Worm (Caenorhabditis elegans) whole organism, L4 larva: ENCODE data around the gene twk-25.

ENCODE experiments used
- ceh-82 ChIP-seq: sonication (generic microtip); optimal IDR thresholded peaks from 2 replicates; lab custom pipeline; 2017; ENCODE audit warnings: missing biosample characterization, missing genetic modification characterization
- hlh-30 ChIP-seq: sonication (generic microtip); optimal IDR thresholded peaks from 2 replicates; lab custom pipeline; 2017; ENCODE audit warnings: antibody characterized with exemption, mild to moderate bottlenecking, missing genetic modification characterization, missing compliant biosample characterization; ENCODE audit not compliant: insufficient read depth
- jun-1 ChIP-seq: fragments of 150-350 bp; optimal IDR thresholded peaks from 2 replicates; lab custom pipeline; 2014; ENCODE audit warnings: missing biosample characterization, missing genetic modification reagents, missing genetic modification characterization
- lin-15B ChIP-seq: fragments of 150-350 bp; sonication (generic microtip); optimal IDR thresholded peaks from 3 replicates; lab custom pipeline; 2014; ENCODE audit warnings: missing biosample characterization, missing genetic modification characterization
- lin-39 ChIP-seq: fragments of 150-350 bp; optimal IDR thresholded peaks from 2 replicates; lab custom pipeline; 2014; ENCODE audit warnings: missing biosample characterization, missing genetic modification reagents, missing genetic modification characterization
- nhr-111 ChIP-seq: fragments of 200-800 bp; sonication (Bioruptor generic); optimal IDR thresholded peaks from 2 replicates; lab custom pipeline; 2018; ENCODE audit warnings: mild to moderate bottlenecking, missing genetic modification characterization, missing compliant biosample characterization
- nhr-237 ChIP-seq: sonication (generic microtip); optimal IDR thresholded peaks from 2 replicates; lab custom pipeline; 2017; ENCODE audit warnings: missing biosample characterization, missing genetic modification characterization
- nhr-76 ChIP-seq: fragments of 150-350 bp; optimal IDR thresholded peaks from 2 replicates; lab custom pipeline; 2014; ENCODE audit warnings: missing biosample characterization, missing genetic modification characterization
- pha-4 ChIP-seq, 2 experiments: fragments of 150-350 bp in 1 of 2; fragments of 200-800 bp in 1 of 2; sonication (Bioruptor generic) in 1 of 2; IDR thresholded peaks in 1 of 2; optimal IDR thresholded peaks in 1 of 2; 2 replicates each; pipeline versions ENCODE4 v1.3.6 to Lab custom; 2014 to 2022; ENCODE audit warnings: missing genetic modification characterization in 2 of 2, missing genetic modification reagents in 2 of 2, missing biosample characterization in 1 of 2, missing compliant biosample characterization in 1 of 2
- skn-1 ChIP-seq: fragments of 150-350 bp; optimal IDR thresholded peaks from 2 replicates; lab custom pipeline; 2014; ENCODE audit warnings: missing biosample characterization, missing genetic modification characterization
- ztf-7 ChIP-seq: fragments of 150-350 bp; optimal IDR thresholded peaks from 2 replicates; lab custom pipeline; 2014; ENCODE audit warnings: missing biosample characterization, missing genetic modification characterization

- TF ChIP-seq skn-1 (tag; lab: Kevin White, UChicago) (no peak), jun-1 (no peak), ceh-82 (no peak), hlh-30 (tag; lab: Kevin White, UChicago) (peak; percentile 47), lin-39 (no peak), ztf-7 (tag; lab: Kevin White, UChicago) (no peak), nhr-76 (tag; lab: Kevin White, UChicago) (no peak), lin-15B (no peak), nhr-111 (GFP tag; lab: Kevin White, UChicago) (no peak), pha-4 (GFP tag; IDR thresholded peaks at IDR 0.05; lab: Robert Waterston, UW) (no peak), pha-4 (tag; optimal IDR thresholded peaks at IDR 0.05; lab: Kevin White, UChicago) (no peak), nhr-237 (tag; lab: Kevin White, UChicago) (no peak)
These were observed 12.2 kb upstream of the twk-25 start for ce11 chrIV:11492345-11492744.
